Comparison of ENCODE assay signal across 2 worm cellular contexts in genomic region chrV:13003378-13003777, ce11.
TF ChIP-seq lines count a peak whose summit lies in the region.

No protein-coding gene starts in this region.

TF ChIP-seq in whole organism, L1 larva, 84 proteins besides CTCF, POLR2A, EP300 and RAD21 (continued from another document):
- TF ChIP-seq alr-1 (tag; optimal IDR thresholded peaks at IDR 0.05; lab: Kevin White, UChicago; ENCODE audit: borderline replicate concordance) (no peak), zag-1 (tag; optimal IDR thresholded peaks at IDR 0.05; lab: Kevin White, UChicago) (no peak), lsy-2 (tag; optimal IDR thresholded peaks at IDR 0.05; lab: Kevin White, UChicago) (peak; percentile 47 to 70), C04F5.9 (tag; optimal IDR thresholded peaks at IDR 0.05; lab: Kevin White, UChicago) (no peak), dsc-1 (tag; optimal IDR thresholded peaks at IDR 0.05; lab: Kevin White, UChicago) (peak; percentile 32), snpc-4 (tag; optimal IDR thresholded peaks at IDR 0.05; lab: Kevin White, UChicago) (peak; percentile 58), rnt-1 (tag; optimal IDR thresholded peaks at IDR 0.05; lab: Kevin White, UChicago) (peak; percentile 75), hpl-2 (GFP tag; optimal IDR thresholded peaks at IDR 0.05; lab: Kevin White, UChicago) (no peak), unc-30 (tag; optimal IDR thresholded peaks at IDR 0.05; lab: Kevin White, UChicago) (no peak), fkh-10 (GFP tag; optimal IDR thresholded peaks at IDR 0.05; lab: Kevin White, UChicago) (peak; percentile 14), elt-2 (tag; optimal IDR thresholded peaks at IDR 0.05; lab: Kevin White, UChicago) (peak; percentile 28), nhr-28 (tag; optimal IDR thresholded peaks at IDR 0.05; lab: Kevin White, UChicago) (no peak), lin-15B (tag; optimal IDR thresholded peaks at IDR 0.05; lab: Kevin White, UChicago) (no peak), fkh-4 (tag; optimal IDR thresholded peaks at IDR 0.05; lab: Kevin White, UChicago; ENCODE audit: borderline replicate concordance) (no peak), jun-1 (tag; optimal IDR thresholded peaks at IDR 0.05; lab: Kevin White, UChicago) (peak; percentile 41), nhr-47 (tag; optimal IDR thresholded peaks at IDR 0.05; lab: Kevin White, UChicago) (peak; percentile 75), ets-5 (GFP tag; IDR thresholded peaks at IDR 0.05; lab: Robert Waterston, UW) (no peak), unc-62 (GFP tag; optimal IDR thresholded peaks at IDR 0.05; lab: Kevin White, UChicago) (no peak), nhr-71 (tag; optimal IDR thresholded peaks at IDR 0.05; lab: Kevin White, UChicago) (peak; percentile 74), tlp-1 (tag; optimal IDR thresholded peaks at IDR 0.05; lab: Kevin White, UChicago) (no peak), irx-1 (tag; optimal IDR thresholded peaks at IDR 0.05; lab: Kevin White, UChicago) (peak; percentile 50)
TF ChIP-seq in whole organism, L1 larva: peak in this region for 41.

TF ChIP-seq in whole organism, young adult, 124 proteins besides CTCF, POLR2A, EP300 and RAD21 (continued from another document):
- TF ChIP-seq mes-4 (tag; optimal IDR thresholded peaks at IDR 0.05; lab: Kevin White, UChicago) (peak; percentile 67), snpc-4 (GFP tag; optimal IDR thresholded peaks at IDR 0.05; lab: Kevin White, UChicago) (peak; percentile 49), snpc-4 (tag; optimal IDR thresholded peaks at IDR 0.05; lab: Kevin White, UChicago) (peak in 3 of 4 experiments; percentile 52 to 73 (median 61)), K12H6.12 (tag; optimal IDR thresholded peaks at IDR 0.05; lab: Kevin White, UChicago) (peak; percentile 58), ceh-27 (GFP tag; optimal IDR thresholded peaks at IDR 0.05; lab: Kevin White, UChicago) (peak; percentile 37), C17E4.6 (GFP tag; IDR thresholded peaks at IDR 0.05; lab: Robert Waterston, UW) (peak; percentile 32; the same call in 1 of the 2 replicates), tbx-9 (tag; optimal IDR thresholded peaks at IDR 0.05; lab: Kevin White, UChicago; ENCODE audit: borderline replicate concordance) (no peak), mxl-1 (tag; optimal IDR thresholded peaks at IDR 0.05; lab: Kevin White, UChicago) (peak; percentile 62), ceh-79 (tag; optimal IDR thresholded peaks at IDR 0.05; lab: Kevin White, UChicago) (no peak), egrh-3 (GFP tag; IDR thresholded peaks at IDR 0.05; lab: Robert Waterston, UW) (no peak), mel-28 (tag; optimal IDR thresholded peaks at IDR 0.05; lab: Kevin White, UChicago; ENCODE audit: borderline replicate concordance) (peak; percentile 22), dpl-1 (GFP tag; optimal IDR thresholded peaks at IDR 0.05; lab: Kevin White, UChicago) (no peak), ets-4 (GFP tag; optimal IDR thresholded peaks at IDR 0.05; lab: Kevin White, UChicago) (no peak), ztf-3 (GFP tag; optimal IDR thresholded peaks at IDR 0.05; lab: Kevin White, UChicago) (peak; percentile 45), F52B5.7 (tag; optimal IDR thresholded peaks at IDR 0.05; lab: Kevin White, UChicago) (peak; percentile 22), ceh-100 (GFP tag; IDR thresholded peaks at IDR 0.05; lab: Robert Waterston, UW) (peak; percentile 68), die-1 (tag; optimal IDR thresholded peaks at IDR 0.05; lab: Kevin White, UChicago) (peak; percentile 79), sdz-38 (tag; optimal IDR thresholded peaks at IDR 0.05; lab: Kevin White, UChicago) (no peak)
